Worm (Caenorhabditis elegans) whole organism, L4 larva: ENCODE measurements around the gene B0547.2.

Experiments used
- D1046.2 ChIP-seq: fragments of 200-800 bp; sonication (Bioruptor generic); IDR thresholded peaks from 2 replicates; pipeline ENCODE4 v1.3.6; 2022; ENCODE audit warnings: missing genetic modification characterization, missing compliant biosample characterization
- F10B5.3 ChIP-seq: sonication (generic microtip); optimal IDR thresholded peaks from 2 replicates; lab custom pipeline; 2016; ENCODE audit warnings: mild to moderate bottlenecking, missing genetic modification characterization, missing compliant biosample characterization
- F49E8.2 ChIP-seq: sonication (generic microtip); optimal IDR thresholded peaks from 2 replicates; lab custom pipeline; 2016; ENCODE audit warnings: missing compliant biosample characterization, mild to moderate bottlenecking, missing genetic modification characterization, borderline replicate concordance
- T20F7.1 ChIP-seq: fragments of 200-800 bp; sonication (Bioruptor generic); optimal IDR thresholded peaks from 2 replicates; lab custom pipeline; 2018; ENCODE audit warnings: mild to moderate bottlenecking, missing genetic modification characterization, missing compliant biosample characterization
- T26A8.4 ChIP-seq: fragments of 200-800 bp; sonication (Bioruptor generic); IDR thresholded peaks from 2 replicates; pipeline ENCODE4 v1.3.6; 2022; ENCODE audit warnings: missing genetic modification characterization, missing compliant biosample characterization
- Y5F2A.4 ChIP-seq: fragments of 200-800 bp; sonication (Bioruptor generic); optimal IDR thresholded peaks from 2 replicates; lab custom pipeline; 2018; ENCODE audit warnings: mild to moderate bottlenecking, missing genetic modification characterization, missing compliant biosample characterization
- Y75B8A.6 ChIP-seq: fragments of 200-800 bp; sonication (Bioruptor generic); IDR thresholded peaks from 2 replicates; pipeline ENCODE4 v1.3.6; 2022; ENCODE audit warnings: missing genetic modification reagents, missing genetic modification characterization, missing compliant biosample characterization
- ZK337.2 ChIP-seq: fragments of 200-800 bp; sonication (Bioruptor generic); IDR thresholded peaks from 2 replicates; pipeline ENCODE4 v1.3.6; 2022; ENCODE audit warnings: missing genetic modification reagents, missing genetic modification characterization, missing compliant biosample characterization
- ceh-28 ChIP-seq: fragments of 150-350 bp; optimal IDR thresholded peaks from 2 replicates; lab custom pipeline; 2014; ENCODE audit warnings: missing biosample characterization, missing genetic modification reagents, missing genetic modification characterization
- ceh-32 ChIP-seq: sonication (generic microtip); optimal IDR thresholded peaks from 2 replicates; lab custom pipeline; 2016; ENCODE audit warnings: mild to moderate bottlenecking, missing genetic modification characterization, missing compliant biosample characterization; ENCODE audit not compliant: poor library complexity
- ceh-44 ChIP-seq: fragments of 200-800 bp; sonication (Bioruptor generic); IDR thresholded peaks from 2 replicates; pipeline ENCODE4 v1.3.6; 2022; ENCODE audit warnings: missing genetic modification reagents, missing genetic modification characterization, missing compliant biosample characterization
- ceh-62 ChIP-seq: sonication (generic microtip); optimal IDR thresholded peaks from 2 replicates; lab custom pipeline; 2017; ENCODE audit warnings: missing biosample characterization, missing genetic modification characterization
- cey-2 ChIP-seq: sonication (generic microtip); optimal IDR thresholded peaks from 3 replicates; lab custom pipeline; 2017; ENCODE audit warnings: missing genetic modification characterization, mild to moderate bottlenecking, missing compliant biosample characterization, antibody characterized with exemption, borderline replicate concordance; ENCODE audit not compliant: insufficient read depth
- daf-16 ChIP-seq, 3 experiments: sonication (generic microtip); optimal IDR thresholded peaks; 2 replicates each; lab custom pipeline; 2016 to 2017; ENCODE audit warnings: missing genetic modification characterization in 3 of 3, missing genetic modification reagents in 3 of 3, mild to moderate bottlenecking in 2 of 3, missing compliant biosample characterization in 2 of 3, missing biosample characterization in 1 of 3, moderate library complexity in 1 of 3
- duxl-1 ChIP-seq: sonication (generic microtip); optimal IDR thresholded peaks from 2 replicates; lab custom pipeline; 2016; ENCODE audit warnings: mild to moderate bottlenecking, missing genetic modification characterization, moderate library complexity, missing compliant biosample characterization; ENCODE audit not compliant: poor library complexity
- dve-1 ChIP-seq: sonication (generic microtip); optimal IDR thresholded peaks from 2 replicates; lab custom pipeline; 2017; ENCODE audit warnings: antibody characterized with exemption, mild to moderate bottlenecking, missing genetic modification characterization, missing compliant biosample characterization; ENCODE audit not compliant: insufficient read depth
- fkh-10 ChIP-seq: fragments of 150-350 bp; optimal IDR thresholded peaks from 2 replicates; lab custom pipeline; 2014; ENCODE audit warnings: missing biosample characterization, missing genetic modification reagents, missing genetic modification characterization
- gei-8 ChIP-seq: fragments of 200-800 bp; sonication (Bioruptor generic); optimal IDR thresholded peaks from 2 replicates; lab custom pipeline; 2018; ENCODE audit warnings: mild to moderate bottlenecking, missing genetic modification characterization, missing compliant biosample characterization
- hmg-1.1 ChIP-seq: fragments of 200-800 bp; sonication (Bioruptor generic); IDR thresholded peaks from 2 replicates; pipeline ENCODE4 v1.3.6; 2022; ENCODE audit warnings: missing genetic modification reagents, missing genetic modification characterization, missing compliant biosample characterization
- lin-1 ChIP-seq: fragments of 200-800 bp; sonication (Bioruptor generic); IDR thresholded peaks from 2 replicates; pipeline ENCODE4 v1.3.6; 2022; ENCODE audit warnings: missing genetic modification reagents, missing genetic modification characterization, missing compliant biosample characterization
- lin-13 ChIP-seq: fragments of 150-350 bp; optimal IDR thresholded peaks from 2 replicates; lab custom pipeline; 2014; ENCODE audit warnings: missing biosample characterization, missing genetic modification reagents, missing genetic modification characterization
- lin-29 ChIP-seq: fragments of 200-800 bp; sonication (Bioruptor generic); IDR thresholded peaks from 2 replicates; pipeline ENCODE4 v1.3.6; 2022; ENCODE audit warnings: missing genetic modification reagents, missing genetic modification characterization, missing compliant biosample characterization
- madf-9 ChIP-seq: fragments of 200-800 bp; sonication (Bioruptor generic); conservative IDR thresholded peaks from 2 replicates; pipeline ENCODE4 v1.3.6; 2022; ENCODE audit warnings: missing genetic modification reagents, missing genetic modification characterization, missing compliant biosample characterization
- nhr-10 ChIP-seq: fragments of 150-350 bp; optimal IDR thresholded peaks from 2 replicates; lab custom pipeline; 2014; ENCODE audit warnings: missing biosample characterization, missing genetic modification characterization
- nhr-102 ChIP-seq: sonication (generic microtip); optimal IDR thresholded peaks from 2 replicates; lab custom pipeline; 2016; ENCODE audit warnings: mild to moderate bottlenecking, missing genetic modification characterization, moderate library complexity, missing compliant biosample characterization
- nhr-11 ChIP-seq: fragments of 150-350 bp; optimal IDR thresholded peaks from 2 replicates; lab custom pipeline; 2014; ENCODE audit warnings: missing biosample characterization, missing genetic modification characterization
- nhr-111 ChIP-seq: fragments of 200-800 bp; sonication (Bioruptor generic); optimal IDR thresholded peaks from 2 replicates; lab custom pipeline; 2018; ENCODE audit warnings: mild to moderate bottlenecking, missing genetic modification characterization, missing compliant biosample characterization
- nhr-237 ChIP-seq: sonication (generic microtip); optimal IDR thresholded peaks from 2 replicates; lab custom pipeline; 2017; ENCODE audit warnings: missing biosample characterization, missing genetic modification characterization
- nhr-28 ChIP-seq: fragments of 150-350 bp; optimal IDR thresholded peaks from 2 replicates; lab custom pipeline; 2014; ENCODE audit warnings: missing biosample characterization, missing genetic modification characterization
- nhr-41 ChIP-seq: fragments of 200-800 bp; sonication (Bioruptor generic); IDR thresholded peaks from 2 replicates; pipeline ENCODE4 v1.3.6; 2022; ENCODE audit warnings: missing genetic modification reagents, missing genetic modification characterization, missing compliant biosample characterization
- nhr-42 ChIP-seq: fragments of 200-800 bp; sonication (Bioruptor generic); IDR thresholded peaks from 2 replicates; pipeline ENCODE4 v1.3.6; 2022; ENCODE audit warnings: missing genetic modification characterization, missing compliant biosample characterization
- nhr-6 ChIP-seq: fragments of 150-350 bp; optimal IDR thresholded peaks from 2 replicates; lab custom pipeline; 2014; ENCODE audit warnings: missing biosample characterization, missing genetic modification characterization
- pqm-1 ChIP-seq: sonication (generic microtip); optimal IDR thresholded peaks from 2 replicates; lab custom pipeline; 2017; ENCODE audit warnings: missing biosample characterization, missing genetic modification characterization
- skn-1 ChIP-seq: fragments of 150-350 bp; optimal IDR thresholded peaks from 2 replicates; lab custom pipeline; 2014; ENCODE audit warnings: missing biosample characterization, missing genetic modification characterization
- tra-1 ChIP-seq: fragments of 200-800 bp; sonication (Bioruptor generic); IDR thresholded peaks from 2 replicates; pipeline ENCODE4 v1.3.6; 2022; ENCODE audit warnings: missing genetic modification reagents, missing genetic modification characterization, missing compliant biosample characterization
- unc-130 ChIP-seq: sonication (generic microtip); optimal IDR thresholded peaks from 2 replicates; lab custom pipeline; 2016; ENCODE audit warnings: missing genetic modification reagents, missing genetic modification characterization, missing compliant biosample characterization
- unc-62 ChIP-seq, 3 experiments: fragments of 150-350 bp in 1 of 3; sonication (generic microtip); optimal IDR thresholded peaks in 2 of 3; peaks in 1 of 3; 1 replicate in 1 of 3; 2 replicates in 2 of 3; lab custom pipeline; 2014 to 2017; ENCODE audit warnings: missing biosample characterization in 3 of 3, missing genetic modification characterization in 3 of 3, missing genetic modification reagents in 3 of 3, missing genotype in 1 of 3
- ztf-11 ChIP-seq: fragments of 150-350 bp; optimal IDR thresholded peaks from 2 replicates; lab custom pipeline; 2014; ENCODE audit warnings: missing biosample characterization, missing genetic modification characterization
- ztf-7 ChIP-seq: fragments of 150-350 bp; optimal IDR thresholded peaks from 2 replicates; lab custom pipeline; 2014; ENCODE audit warnings: missing biosample characterization, missing genetic modification characterization

B0547.2 gene

DNA sequence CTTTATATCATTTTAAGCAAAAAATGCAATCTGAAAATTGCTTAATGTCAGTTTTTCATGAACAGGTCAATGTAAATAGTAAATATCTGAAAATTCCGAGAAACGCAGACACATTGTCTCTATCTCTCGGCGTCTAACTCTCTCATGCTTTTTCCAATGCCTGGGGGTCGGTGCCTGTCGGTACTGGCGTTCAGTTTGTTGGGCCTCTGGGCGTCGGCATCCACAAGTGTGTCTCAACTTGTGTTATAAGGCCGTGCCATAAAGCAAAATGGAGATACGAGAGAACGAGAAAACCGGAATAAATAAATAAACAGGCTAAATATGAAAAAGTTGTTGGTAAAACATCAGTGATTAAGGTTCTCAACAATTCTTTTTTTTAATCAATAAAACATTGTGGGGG, 21.4 kb downstream of the B0547.2 start (continued):
- TF ChIP-seq cey-2 (tag; lab: Kevin White, UChicago) = no peak
- TF ChIP-seq T26A8.4 (GFP tag; lab: Robert Waterston, UW) = no peak
- TF ChIP-seq F10B5.3 = no peak
- TF ChIP-seq T20F7.1 = no peak
- TF ChIP-seq lin-13 (GFP tag; lab: Kevin White, UChicago) = no peak
- TF ChIP-seq ceh-62 (tag; lab: Kevin White, UChicago) = no peak
- no peak for TF ChIP-seq nhr-10 (tag; lab: Kevin White, UChicago)
- no peak for TF ChIP-seq nhr-41 (GFP tag; lab: Robert Waterston, UW)
- no peak for TF ChIP-seq tra-1 (GFP tag; lab: Robert Waterston, UW)
- no peak for TF ChIP-seq unc-62 (GFP tag; optimal IDR thresholded peaks at IDR 0.05 in 1 of 2; lab: Kevin White, UChicago)
- TF ChIP-seq unc-62 (tag; optimal IDR thresholded peaks at IDR 0.05; lab: Kevin White, UChicago) = no peak

DNA sequence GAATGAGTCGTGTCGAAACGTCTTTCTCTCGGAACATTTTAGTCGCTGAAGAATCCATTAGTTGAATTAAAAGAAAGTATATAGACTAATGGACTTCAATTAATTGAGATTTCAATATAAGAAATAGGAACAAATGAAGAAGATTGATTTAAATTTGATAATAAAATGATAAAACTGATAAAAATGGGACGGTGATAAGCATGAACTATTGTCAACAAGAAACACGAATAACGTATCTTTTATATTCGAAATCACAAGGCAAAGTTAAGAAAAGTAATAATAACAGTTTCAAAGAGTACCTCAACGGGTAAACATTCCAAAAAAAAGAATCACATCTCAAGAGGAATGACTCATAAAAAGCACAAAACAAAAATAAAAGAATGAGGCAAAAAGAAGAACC, 23.7 kb downstream of the B0547.2 start, which contains the start of gene T19E7.6:
Gene T19E7.6 (minus strand): TSS at position 45 of the 400 bp plus-strand sequence.
- peak; percentile 40 for TF ChIP-seq dve-1
- no peak for TF ChIP-seq nhr-41 (GFP tag; lab: Robert Waterston, UW)
- TF ChIP-seq daf-16 (GFP tag; optimal IDR thresholded peaks at IDR 0.05; lab: Kevin White, UChicago) = no peak
- peak; percentile 89 for TF ChIP-seq daf-16 (tag; optimal IDR thresholded peaks at IDR 0.05; lab: Kevin White, UChicago)

DNA sequence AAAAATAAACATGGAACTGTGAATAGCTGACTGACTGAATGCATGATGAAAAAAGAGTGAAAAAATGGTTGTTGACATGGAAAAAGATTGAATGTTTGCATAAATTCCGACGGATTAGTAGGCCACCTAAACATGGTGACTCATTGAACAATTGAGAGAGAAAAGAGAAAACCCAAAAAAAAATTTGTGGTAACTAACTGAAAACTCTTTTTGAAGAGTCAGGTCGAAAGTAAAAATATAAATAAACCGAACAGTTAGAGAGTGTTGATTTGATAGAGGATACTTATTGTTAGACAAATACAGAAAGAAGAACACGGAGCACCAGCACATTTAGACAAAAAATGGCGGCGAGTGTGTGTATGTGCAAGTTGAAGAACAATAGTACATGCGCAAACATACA, 25.5 kb downstream of the B0547.2 start:
- TF ChIP-seq ceh-62 (tag; lab: Kevin White, UChicago) (no peak), nhr-11 (no peak)
- TF ChIP-seq, all 104 proteins: peak for 0

- TF ChIP-seq madf-9 (GFP tag; lab: Robert Waterston, UW) (no peak), F49E8.2 (no peak), nhr-237 (no peak), D1046.2 (GFP tag; lab: Robert Waterston, UW) (no peak), ceh-32 (no peak), hmg-1.1 (GFP tag; lab: Robert Waterston, UW) (no peak), lin-29 (GFP tag; lab: Robert Waterston, UW) (no peak), ceh-28 (tag; lab: Kevin White, UChicago) (no peak)
- TF ChIP-seq, all 104 proteins: peak for 0
These were observed 28.6 kb downstream of the B0547.2 start, which contains the start of gene srd-5 for ce11 chrIV:5674435-5674834. srd-5 (minus strand) TSS chrIV:5674535.

- TF ChIP-seq nhr-41 (GFP tag; lab: Robert Waterston, UW) = no peak
- no peak for TF ChIP-seq nhr-111 (GFP tag; lab: Kevin White, UChicago)
- no peak for TF ChIP-seq Y75B8A.6
- no peak for TF ChIP-seq gei-8 (GFP tag; lab: Kevin White, UChicago)
- TF ChIP-seq tra-1 (GFP tag; lab: Robert Waterston, UW) = no peak
These were observed 32.2 kb downstream of the B0547.2 start, which contains the start of gene C55C3.4 for ce11 chrIV:5678044-5678443. C55C3.4 (minus strand) TSS chrIV:5678144.

DNA sequence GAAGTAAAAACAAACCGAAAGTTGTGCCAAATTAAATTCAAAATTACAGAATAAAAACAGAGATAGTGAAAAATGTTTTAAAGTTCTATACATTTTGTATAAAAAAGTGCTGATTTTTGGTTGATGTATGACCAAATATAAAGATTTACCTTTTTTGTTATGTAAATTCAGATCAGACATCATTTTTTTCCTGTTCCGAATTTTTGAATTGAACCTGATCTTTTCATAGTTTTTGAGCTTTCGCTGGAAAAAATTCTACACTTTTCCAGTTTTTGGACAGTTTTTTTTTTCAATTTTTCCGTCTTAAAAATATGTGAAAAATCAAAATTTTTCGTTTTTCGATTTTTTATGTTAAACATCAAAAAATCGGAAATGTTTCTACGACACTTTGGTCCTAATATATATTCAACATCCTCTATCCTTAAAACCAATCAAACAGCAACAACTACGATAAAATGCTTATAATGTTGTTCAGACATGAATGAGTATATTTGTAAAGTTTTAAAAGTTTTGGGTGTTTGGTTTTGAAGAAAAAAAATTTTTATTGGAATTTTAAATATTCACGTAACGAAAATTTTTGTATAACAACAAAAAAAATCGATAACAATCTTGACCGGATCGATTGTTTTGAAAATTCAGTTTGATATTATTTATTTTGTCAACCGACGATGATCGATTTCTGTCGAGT, 36.9 kb downstream of the B0547.2 start, which contains the start of the genes C55C3.7 and C55C3.6:
Gene C55C3.7 (minus strand): TSS at position 101 of the 688 bp plus-strand sequence.
Gene C55C3.6 (plus strand): TSS at position 638 of the 688 bp plus-strand sequence.
- TF ChIP-seq nhr-28 (tag; lab: Kevin White, UChicago) (no peak), ZK337.2 (GFP tag; lab: Robert Waterston, UW) (no peak), Y5F2A.4 (no peak), skn-1 (no peak), nhr-10 (tag; lab: Kevin White, UChicago) (no peak), pqm-1 (tag; lab: Kevin White, UChicago) (no peak), lin-29 (GFP tag; lab: Robert Waterston, UW) (no peak), nhr-42 (GFP tag; lab: Robert Waterston, UW) (no peak), ztf-7 (no peak), nhr-102 (tag; lab: Kevin White, UChicago) (no peak), unc-62 (GFP tag; optimal IDR thresholded peaks at IDR 0.05 in 1 of 2; lab: Kevin White, UChicago) (no peak), unc-62 (tag; optimal IDR thresholded peaks at IDR 0.05; lab: Kevin White, UChicago) (no peak), ztf-11 (no peak), lin-1 (no peak), gei-8 (GFP tag; lab: Kevin White, UChicago) (no peak), duxl-1 (tag; lab: Kevin White, UChicago) (no peak), fkh-10 (GFP tag; lab: Kevin White, UChicago) (no peak), ceh-44 (GFP tag; lab: Robert Waterston, UW) (no peak), tra-1 (GFP tag; lab: Robert Waterston, UW) (no peak), nhr-6 (tag; lab: Kevin White, UChicago) (no peak), unc-130 (GFP tag; lab: Kevin White, UChicago) (no peak)
